Worm (Caenorhabditis elegans): Measurements from ENCODE around the gene prp-3.

prp-3 gene

DNA sequence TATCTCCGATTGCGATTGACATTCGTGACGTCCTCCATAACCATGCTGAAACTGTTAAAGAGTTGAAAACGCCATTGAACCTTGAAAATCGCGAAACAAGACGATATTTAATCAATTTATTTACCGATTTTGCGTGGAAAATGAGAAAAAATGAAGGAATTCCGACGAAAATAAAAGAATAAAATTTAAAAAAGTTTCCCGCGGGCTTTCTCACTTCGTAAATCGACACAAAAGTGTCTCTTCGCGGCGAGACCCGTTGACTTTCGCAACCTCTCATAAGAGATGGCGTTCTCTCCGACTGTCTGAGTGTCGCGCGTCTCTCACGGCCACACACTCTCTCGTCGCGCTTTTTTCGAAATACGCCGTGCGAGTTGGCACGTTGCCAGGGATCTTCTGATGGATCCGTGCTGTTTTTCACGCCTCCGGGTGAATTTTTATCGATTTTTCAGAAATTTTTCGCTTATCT, 20.6 kb downstream of the prp-3 start, which contains the start of gene hat-1:
hat-1 (minus strand) TSS at position 51 of the 466 bp plus-strand sequence.
- no peak for TF ChIP-seq sem-2 (GFP tag; optimal IDR thresholded peaks at IDR 0.05)
- no peak for TF ChIP-seq mab-5 (tag; optimal IDR thresholded peaks at IDR 0.05)
- TF ChIP-seq ham-2 (GFP tag; optimal IDR thresholded peaks at IDR 0.05) = peak; percentile 8
- TF ChIP-seq flh-1 (GFP tag; optimal IDR thresholded peaks at IDR 0.05) = no peak
- peak; percentile 84 for TF ChIP-seq lin-13 (tag; optimal IDR thresholded peaks at IDR 0.05)
- no peak for TF ChIP-seq elt-3 (tag; optimal IDR thresholded peaks at IDR 0.05)
- TF ChIP-seq pha-4 (tag; optimal IDR thresholded peaks at IDR 0.05) = peak; percentile 76
- no peak for TF ChIP-seq lin-32 (GFP tag; optimal IDR thresholded peaks at IDR 0.05)
- no peak for TF ChIP-seq snpc-4 (tag; optimal IDR thresholded peaks at IDR 0.05)
- TF ChIP-seq tbx-8 (GFP tag; optimal IDR thresholded peaks at IDR 0.05) = peak; percentile 27
- no peak for TF ChIP-seq nhr-28 (tag; optimal IDR thresholded peaks at IDR 0.05)
- no peak for TF ChIP-seq mls-2 (tag; optimal IDR thresholded peaks at IDR 0.05)
- peak; percentile 23 for TF ChIP-seq sptf-1 (tag; optimal IDR thresholded peaks at IDR 0.05)
- no peak for TF ChIP-seq cnd-1 (tag; optimal IDR thresholded peaks at IDR 0.05)
- peak; percentile 63 for TF ChIP-seq mep-1 (tag; optimal IDR thresholded peaks at IDR 0.05)
- peak; percentile 14 for TF ChIP-seq ztf-11 (tag; optimal IDR thresholded peaks at IDR 0.05)
- peak; percentile 84 for TF ChIP-seq lsy-2 (tag; optimal IDR thresholded peaks at IDR 0.05)
- TF ChIP-seq unc-120 (tag; optimal IDR thresholded peaks at IDR 0.05; ENCODE audit: poor library complexity, severe bottlenecking) = peak; percentile 7
- TF ChIP-seq nhr-12 (tag; optimal IDR thresholded peaks at IDR 0.05) = no peak
- no peak for TF ChIP-seq ceh-83 (GFP tag; optimal IDR thresholded peaks at IDR 0.05)
- no peak for TF ChIP-seq ceh-43 (GFP tag; optimal IDR thresholded peaks at IDR 0.05)
- TF ChIP-seq hlh-1 (tag; optimal IDR thresholded peaks at IDR 0.05) = no peak
- no peak for TF ChIP-seq bed-3 (GFP tag; optimal IDR thresholded peaks at IDR 0.05)
- TF ChIP-seq nhr-2 (tag; optimal IDR thresholded peaks at IDR 0.05) = no peak
- no peak for TF ChIP-seq M03D4.4 (tag; optimal IDR thresholded peaks at IDR 0.05)
- no peak for TF ChIP-seq drap-1 (GFP tag; optimal IDR thresholded peaks at IDR 0.05)
- TF ChIP-seq unc-39 (tag; optimal IDR thresholded peaks at IDR 0.05) = no peak
- no peak for TF ChIP-seq nhr-76 (tag; optimal IDR thresholded peaks at IDR 0.05)
- peak; percentile 1 for TF ChIP-seq zip-8 (tag; optimal IDR thresholded peaks at IDR 0.05)
- peak; percentile 13 for TF ChIP-seq elt-1 (tag; optimal IDR thresholded peaks at IDR 0.05; ENCODE audit: borderline replicate concordance, insufficient read depth)
- peak; percentile 45 for TF ChIP-seq ceh-39 (tag; optimal IDR thresholded peaks at IDR 0.05)
- TF ChIP-seq ces-1 (GFP tag; optimal IDR thresholded peaks at IDR 0.05) = peak; percentile 68
- TF ChIP-seq nhr-237 (tag; optimal IDR thresholded peaks at IDR 0.05) = peak; percentile 85
- TF ChIP-seq unc-62 (GFP tag; optimal IDR thresholded peaks at IDR 0.05) = no peak
- TF ChIP-seq blmp-1 (tag; optimal IDR thresholded peaks at IDR 0.05) = no peak

DNA sequence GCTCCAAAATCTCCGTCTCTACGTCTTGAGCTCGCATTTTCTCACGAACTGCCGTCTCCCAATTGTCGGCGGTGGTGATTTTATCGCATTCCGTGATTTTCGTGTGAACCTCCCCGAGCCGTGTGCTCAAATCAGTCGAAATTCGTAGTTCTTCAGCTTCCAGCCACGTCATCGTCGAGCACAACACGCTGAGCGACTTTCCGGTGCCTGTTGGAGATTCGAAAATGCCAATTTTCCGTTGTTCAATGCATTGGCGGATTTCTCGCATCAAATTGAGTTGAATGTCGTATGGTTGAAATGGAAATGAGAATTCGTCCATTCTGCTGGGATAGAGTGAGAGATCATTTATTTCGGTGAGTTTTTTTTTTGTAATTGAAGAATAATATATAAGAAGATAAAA, 22.9 kb downstream of the prp-3 start, which contains the start of the genes M03C11.3 and chl-1:
M03C11.3 (plus strand) TSS at position 153 of the 400 bp plus-strand sequence.
chl-1 (minus strand) TSS at position 323 of the 400 bp plus-strand sequence.
- TF ChIP-seq lsy-2 (tag; optimal IDR thresholded peaks at IDR 0.05) (no peak), mab-5 (tag; optimal IDR thresholded peaks at IDR 0.05) (no peak), nhr-76 (tag; optimal IDR thresholded peaks at IDR 0.05) (no peak), mls-2 (tag; optimal IDR thresholded peaks at IDR 0.05) (no peak), snpc-4 (tag; optimal IDR thresholded peaks at IDR 0.05) (no peak), sem-2 (GFP tag; optimal IDR thresholded peaks at IDR 0.05) (no peak), nhr-28 (tag; optimal IDR thresholded peaks at IDR 0.05) (no peak)

DNA sequence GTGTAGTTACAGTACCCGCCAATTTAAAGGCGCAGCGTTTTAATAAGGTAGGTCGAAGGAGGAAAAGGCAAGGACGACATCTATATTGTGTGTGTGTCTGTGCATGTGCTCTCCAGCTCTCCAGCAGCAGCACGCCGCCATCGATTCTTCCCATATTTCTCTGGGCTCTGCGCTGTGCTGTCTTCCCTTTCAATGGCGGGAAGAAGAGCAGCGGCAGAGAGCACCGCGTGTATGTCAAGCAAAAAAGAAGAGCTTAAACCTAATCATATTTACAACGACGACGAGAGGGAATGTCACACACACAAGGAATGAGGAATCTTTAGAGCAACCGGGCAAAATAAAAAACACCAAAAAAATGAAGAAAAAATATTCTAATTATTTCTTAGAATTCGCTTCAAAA, 28.9 kb downstream of the prp-3 start:
- no peak for TF ChIP-seq ztf-11 (tag; optimal IDR thresholded peaks at IDR 0.05)
- no peak for TF ChIP-seq ham-2 (GFP tag; optimal IDR thresholded peaks at IDR 0.05)
- peak; percentile 90 for TF ChIP-seq ces-1 (GFP tag; optimal IDR thresholded peaks at IDR 0.05)

DNA sequence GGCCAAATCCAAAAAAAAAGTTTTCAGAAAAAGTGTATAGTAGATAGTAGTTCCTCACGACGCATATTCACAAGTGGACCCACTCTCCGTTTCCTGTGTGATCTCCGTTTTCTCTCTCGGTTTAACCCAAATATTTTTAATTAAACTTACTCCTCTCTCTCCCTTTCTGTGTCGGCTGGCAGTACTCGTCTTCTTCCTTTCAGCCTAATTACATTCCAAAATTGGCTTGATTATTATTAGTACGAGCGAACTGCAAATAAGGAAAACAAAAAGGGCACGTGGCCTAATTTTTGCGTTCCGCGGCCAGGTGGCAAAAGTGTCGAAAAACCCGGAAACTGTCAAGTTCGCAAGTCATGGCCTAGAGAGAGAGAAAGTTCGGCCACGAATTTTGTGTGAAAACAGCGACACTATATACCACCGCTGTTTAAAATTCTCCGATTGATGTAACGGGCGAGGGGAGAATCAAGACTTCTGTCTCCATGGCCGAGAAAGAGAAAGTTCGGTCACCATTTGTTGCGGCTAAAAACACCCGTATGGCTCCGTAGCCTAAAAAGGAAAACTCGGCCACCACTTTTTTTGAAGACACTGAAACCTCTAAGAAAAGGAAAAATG, 30.8 kb downstream of the prp-3 start:
- no peak for TF ChIP-seq cnd-1 (tag; optimal IDR thresholded peaks at IDR 0.05)
- no peak for TF ChIP-seq ceh-39 (tag; optimal IDR thresholded peaks at IDR 0.05)
- TF ChIP-seq hlh-1 (tag; optimal IDR thresholded peaks at IDR 0.05) = no peak
- TF ChIP-seq ces-1 (GFP tag; optimal IDR thresholded peaks at IDR 0.05) = peak; percentile 63
- TF ChIP-seq mls-2 (tag; optimal IDR thresholded peaks at IDR 0.05) = no peak
- TF ChIP-seq bed-3 (GFP tag; optimal IDR thresholded peaks at IDR 0.05) = no peak

Measured in whole organism, mixed stage, embryonic.